Worm (Caenorhabditis elegans) whole organism, L4 larva: ENCODE data around the gene snt-6.
A peak's percentile ranks its signal among the peaks of the same experiment; 100 is the strongest.

Experiments
- F26F4.8 ChIP-seq: fragments of 200-800 bp; sonication (Bioruptor generic); conservative IDR thresholded peaks from 2 replicates; pipeline ENCODE4 v1.3.6; 2022; ENCODE audit warnings: missing genetic modification characterization, missing compliant biosample characterization
- T26A8.4 ChIP-seq: fragments of 200-800 bp; sonication (Bioruptor generic); IDR thresholded peaks from 2 replicates; pipeline ENCODE4 v1.3.6; 2022; ENCODE audit warnings: missing genetic modification characterization, missing compliant biosample characterization
- Y75B8A.6 ChIP-seq: fragments of 200-800 bp; sonication (Bioruptor generic); IDR thresholded peaks from 2 replicates; pipeline ENCODE4 v1.3.6; 2022; ENCODE audit warnings: missing genetic modification reagents, missing genetic modification characterization, missing compliant biosample characterization
- aha-1 ChIP-seq: fragments of 150-350 bp; peaks from one replicate; lab custom pipeline; 2014; ENCODE audit warnings: missing biosample characterization, missing genetic modification characterization
- aly-2 ChIP-seq: sonication (generic microtip); optimal IDR thresholded peaks from 2 replicates; lab custom pipeline; 2018; ENCODE audit warnings: missing biosample characterization, missing genetic modification characterization
- arid-1 ChIP-seq: fragments of 200-800 bp; sonication (Bioruptor generic); conservative IDR thresholded peaks from 2 replicates; pipeline ENCODE4 v1.3.6; 2022; ENCODE audit warnings: missing genetic modification reagents, missing genetic modification characterization, missing compliant biosample characterization
- ceh-32 ChIP-seq: sonication (generic microtip); optimal IDR thresholded peaks from 2 replicates; lab custom pipeline; 2016; ENCODE audit warnings: mild to moderate bottlenecking, missing genetic modification characterization, missing compliant biosample characterization; ENCODE audit not compliant: poor library complexity
- ceh-82 ChIP-seq: sonication (generic microtip); optimal IDR thresholded peaks from 2 replicates; lab custom pipeline; 2017; ENCODE audit warnings: missing biosample characterization, missing genetic modification characterization
- ctbp-1 ChIP-seq: fragments of 200-800 bp; sonication (Bioruptor generic); IDR thresholded peaks from 2 replicates; pipeline ENCODE4 v1.3.6; 2022; ENCODE audit warnings: missing genetic modification reagents, missing genetic modification characterization, missing compliant biosample characterization
- daf-16 ChIP-seq, 3 experiments: sonication (generic microtip); optimal IDR thresholded peaks; 2 replicates each; lab custom pipeline; 2016 to 2017; ENCODE audit warnings: missing genetic modification characterization in 3 of 3, missing genetic modification reagents in 3 of 3, mild to moderate bottlenecking in 2 of 3, missing compliant biosample characterization in 2 of 3, missing biosample characterization in 1 of 3, moderate library complexity in 1 of 3
- daf-19 ChIP-seq: fragments of 200-800 bp; sonication (Bioruptor generic); conservative IDR thresholded peaks from 2 replicates; pipeline ENCODE4 v1.3.6; 2022; ENCODE audit warnings: missing genetic modification characterization, missing compliant biosample characterization
- dmd-6 ChIP-seq: fragments of 200-800 bp; sonication (Bioruptor generic); IDR thresholded peaks from 2 replicates; pipeline ENCODE4 v1.3.6; 2022; ENCODE audit warnings: missing genetic modification reagents, missing genetic modification characterization, missing compliant biosample characterization
- dmd-8 ChIP-seq: fragments of 200-800 bp; sonication (Bioruptor generic); IDR thresholded peaks from 2 replicates; pipeline ENCODE4 v1.3.6; 2022; ENCODE audit warnings: missing genetic modification characterization, missing compliant biosample characterization
- dmd-9 ChIP-seq: fragments of 200-800 bp; sonication (Bioruptor generic); IDR thresholded peaks from 2 replicates; pipeline ENCODE4 v1.3.6; 2022; ENCODE audit warnings: missing genetic modification reagents, missing genetic modification characterization, missing compliant biosample characterization
- dve-1 ChIP-seq: sonication (generic microtip); optimal IDR thresholded peaks from 2 replicates; lab custom pipeline; 2017; ENCODE audit warnings: antibody characterized with exemption, mild to moderate bottlenecking, missing genetic modification characterization, missing compliant biosample characterization; ENCODE audit not compliant: insufficient read depth
- fkh-10 ChIP-seq: fragments of 150-350 bp; optimal IDR thresholded peaks from 2 replicates; lab custom pipeline; 2014; ENCODE audit warnings: missing biosample characterization, missing genetic modification reagents, missing genetic modification characterization
- hlh-11 ChIP-seq: fragments of 200-800 bp; sonication (Bioruptor generic); optimal IDR thresholded peaks from 2 replicates; lab custom pipeline; 2018; ENCODE audit warnings: mild to moderate bottlenecking, missing genetic modification characterization, missing compliant biosample characterization
- hlh-30 ChIP-seq: sonication (generic microtip); optimal IDR thresholded peaks from 2 replicates; lab custom pipeline; 2017; ENCODE audit warnings: antibody characterized with exemption, mild to moderate bottlenecking, missing genetic modification characterization, missing compliant biosample characterization; ENCODE audit not compliant: insufficient read depth
- hmg-1.1 ChIP-seq: fragments of 200-800 bp; sonication (Bioruptor generic); IDR thresholded peaks from 2 replicates; pipeline ENCODE4 v1.3.6; 2022; ENCODE audit warnings: missing genetic modification reagents, missing genetic modification characterization, missing compliant biosample characterization
- lin-29 ChIP-seq: fragments of 200-800 bp; sonication (Bioruptor generic); IDR thresholded peaks from 2 replicates; pipeline ENCODE4 v1.3.6; 2022; ENCODE audit warnings: missing genetic modification reagents, missing genetic modification characterization, missing compliant biosample characterization
- lin-39 ChIP-seq: fragments of 150-350 bp; optimal IDR thresholded peaks from 2 replicates; lab custom pipeline; 2014; ENCODE audit warnings: missing biosample characterization, missing genetic modification reagents, missing genetic modification characterization
- lsy-2 ChIP-seq, 2 experiments: fragments of 150-350 bp in 1 of 2; sonication (generic microtip) in 1 of 2; optimal IDR thresholded peaks; 2 replicates each; lab custom pipeline; 2014 to 2017; ENCODE audit warnings: missing biosample characterization in 2 of 2, missing genetic modification characterization in 2 of 2
- madf-9 ChIP-seq: fragments of 200-800 bp; sonication (Bioruptor generic); conservative IDR thresholded peaks from 2 replicates; pipeline ENCODE4 v1.3.6; 2022; ENCODE audit warnings: missing genetic modification reagents, missing genetic modification characterization, missing compliant biosample characterization
- mdl-1 ChIP-seq, 2 experiments: fragments of 150-350 bp in 1 of 2; sonication (generic microtip) in 1 of 2; optimal IDR thresholded peaks; 2 replicates each; lab custom pipeline; 2014 to 2017; ENCODE audit warnings: missing biosample characterization in 2 of 2, missing genetic modification characterization in 2 of 2
- mdt-29 ChIP-seq: fragments of 200-800 bp; sonication (Bioruptor generic); IDR thresholded peaks from 2 replicates; pipeline ENCODE4 v1.3.6; 2022; ENCODE audit warnings: missing genetic modification reagents, missing genetic modification characterization, missing compliant biosample characterization
- mep-1 ChIP-seq: fragments of 150-350 bp; sonication (generic microtip); optimal IDR thresholded peaks from 3 replicates; lab custom pipeline; 2014; ENCODE audit warnings: missing biosample characterization, missing genetic modification characterization
- nhr-11 ChIP-seq: fragments of 150-350 bp; optimal IDR thresholded peaks from 2 replicates; lab custom pipeline; 2014; ENCODE audit warnings: missing biosample characterization, missing genetic modification characterization
- nhr-237 ChIP-seq: sonication (generic microtip); optimal IDR thresholded peaks from 2 replicates; lab custom pipeline; 2017; ENCODE audit warnings: missing biosample characterization, missing genetic modification characterization
- nhr-25 ChIP-seq: sonication (generic microtip); optimal IDR thresholded peaks from 2 replicates; lab custom pipeline; 2017; ENCODE audit warnings: missing genetic modification characterization, mild to moderate bottlenecking, missing compliant biosample characterization, antibody characterized with exemption, moderate library complexity, borderline replicate concordance; ENCODE audit not compliant: insufficient read depth
- nhr-28 ChIP-seq: fragments of 150-350 bp; optimal IDR thresholded peaks from 2 replicates; lab custom pipeline; 2014; ENCODE audit warnings: missing biosample characterization, missing genetic modification characterization
- nhr-41 ChIP-seq: fragments of 200-800 bp; sonication (Bioruptor generic); IDR thresholded peaks from 2 replicates; pipeline ENCODE4 v1.3.6; 2022; ENCODE audit warnings: missing genetic modification reagents, missing genetic modification characterization, missing compliant biosample characterization
- nhr-76 ChIP-seq: fragments of 150-350 bp; optimal IDR thresholded peaks from 2 replicates; lab custom pipeline; 2014; ENCODE audit warnings: missing biosample characterization, missing genetic modification characterization
- php-3 ChIP-seq: fragments of 200-800 bp; sonication (Bioruptor generic); IDR thresholded peaks from 2 replicates; pipeline ENCODE4 v1.3.6; 2022; ENCODE audit warnings: missing genetic modification reagents, missing genetic modification characterization, missing compliant biosample characterization
- pqm-1 ChIP-seq: sonication (generic microtip); optimal IDR thresholded peaks from 2 replicates; lab custom pipeline; 2017; ENCODE audit warnings: missing biosample characterization, missing genetic modification characterization
- rbr-2 ChIP-seq: sonication (generic microtip); optimal IDR thresholded peaks from 2 replicates; lab custom pipeline; 2016; ENCODE audit warnings: missing genotype, missing genetic modification characterization, missing compliant biosample characterization
- skn-1 ChIP-seq: fragments of 150-350 bp; optimal IDR thresholded peaks from 2 replicates; lab custom pipeline; 2014; ENCODE audit warnings: missing biosample characterization, missing genetic modification characterization
- snpc-1.2 ChIP-seq: fragments of 200-800 bp; sonication (Bioruptor generic); IDR thresholded peaks from 2 replicates; pipeline ENCODE4 v1.3.6; 2022; ENCODE audit warnings: missing genetic modification reagents, missing genetic modification characterization, missing compliant biosample characterization
- tra-1 ChIP-seq: fragments of 200-800 bp; sonication (Bioruptor generic); IDR thresholded peaks from 2 replicates; pipeline ENCODE4 v1.3.6; 2022; ENCODE audit warnings: missing genetic modification reagents, missing genetic modification characterization, missing compliant biosample characterization
- unc-62 ChIP-seq, 3 experiments: fragments of 150-350 bp in 1 of 3; sonication (generic microtip); optimal IDR thresholded peaks in 2 of 3; peaks in 1 of 3; 1 replicate in 1 of 3; 2 replicates in 2 of 3; lab custom pipeline; 2014 to 2017; ENCODE audit warnings: missing biosample characterization in 3 of 3, missing genetic modification characterization in 3 of 3, missing genetic modification reagents in 3 of 3, missing genotype in 1 of 3
- vab-7 ChIP-seq: fragments of 200-800 bp; sonication (Bioruptor generic); IDR thresholded peaks from 2 replicates; pipeline ENCODE4 v1.3.6; 2022; ENCODE audit warnings: missing genetic modification reagents, missing genetic modification characterization, missing compliant biosample characterization
- zag-1 ChIP-seq: fragments of 150-350 bp; optimal IDR thresholded peaks from 2 replicates; lab custom pipeline; 2014; ENCODE audit warnings: missing biosample characterization, missing genetic modification characterization
- zip-2 ChIP-seq: fragments of 150-350 bp; optimal IDR thresholded peaks from 2 replicates; lab custom pipeline; 2014; ENCODE audit warnings: missing biosample characterization, missing genetic modification characterization

Gene snt-6

DNA sequence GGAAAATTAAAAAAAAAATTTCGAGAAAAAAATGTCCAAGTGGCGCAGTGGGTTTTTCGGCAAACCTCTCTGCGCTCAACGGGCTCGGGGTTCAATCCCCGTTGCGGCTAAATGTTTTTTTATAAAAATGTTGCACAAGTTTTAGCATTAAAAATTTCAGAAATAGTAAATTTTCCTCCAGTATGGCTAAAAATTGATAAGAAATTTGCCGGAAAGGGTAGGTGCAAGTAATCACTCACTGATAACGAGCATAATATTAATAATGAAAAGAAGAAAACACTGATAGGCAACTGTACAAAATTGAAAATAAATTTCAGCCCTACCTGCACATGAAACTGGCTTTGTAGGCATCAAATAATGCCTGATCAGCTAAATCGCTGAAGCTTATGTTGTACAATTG lies 14.4 kb upstream of the snt-6 start:
- TF ChIP-seq pqm-1 (tag; lab: Kevin White, UChicago) (peak; percentile 66), dmd-9 (GFP tag; lab: Robert Waterston, UW) (no peak), hlh-11 (tag; lab: Kevin White, UChicago) (no peak), dmd-6 (GFP tag; lab: Robert Waterston, UW) (peak; percentile 28; the same call in 1 of the 2 replicates), aly-2 (tag; lab: Kevin White, UChicago) (no peak), nhr-28 (tag; lab: Kevin White, UChicago) (peak; percentile 42), lin-39 (tag; lab: Kevin White, UChicago) (no peak), nhr-11 (tag; lab: Kevin White, UChicago) (no peak)
- TF ChIP-seq, all 104 proteins: peak for 3

DNA sequence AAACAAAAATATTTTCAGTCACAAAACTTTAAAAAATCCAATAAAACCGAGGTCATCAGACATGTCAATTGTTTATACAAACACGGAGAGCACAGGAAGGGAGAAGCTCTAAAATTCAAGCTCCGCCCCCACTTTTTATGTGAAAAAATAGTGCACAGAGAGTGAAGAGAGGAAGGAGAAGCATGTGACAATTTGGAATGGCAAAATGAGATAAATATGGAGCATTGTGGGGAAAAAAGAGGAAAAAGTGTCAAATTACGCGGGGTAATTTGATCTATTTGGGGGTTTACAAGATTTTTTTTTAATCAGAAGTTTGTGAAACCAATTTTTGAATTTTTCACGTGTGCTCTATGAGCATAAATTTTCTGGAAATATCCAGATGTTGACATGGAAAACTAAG lies 12.9 kb upstream of the snt-6 start:
- TF ChIP-seq lsy-2 (tag; optimal IDR thresholded peaks at IDR 0.05; lab: Kevin White, UChicago) (peak in 1 of 2 experiments; percentile 40), php-3 (GFP tag; lab: Robert Waterston, UW) (peak; percentile 72), ctbp-1 (0 out of 2 replicates have a peak, but pooled peaks have one; percentile 53), hlh-11 (tag; lab: Kevin White, UChicago) (peak; percentile 37), lin-29 (GFP tag; lab: Robert Waterston, UW) (no peak), dmd-8 (GFP tag; lab: Robert Waterston, UW) (no peak), mep-1 (tag; lab: Kevin White, UChicago) (peak; percentile 9), mdt-29 (GFP tag; lab: Robert Waterston, UW) (no peak), zag-1 (no peak), daf-16 (GFP tag; optimal IDR thresholded peaks at IDR 0.05; lab: Kevin White, UChicago) (no peak), daf-16 (tag; optimal IDR thresholded peaks at IDR 0.05; lab: Kevin White, UChicago) (peak; percentile 57), T26A8.4 (GFP tag; lab: Robert Waterston, UW) (no peak), lin-39 (tag; lab: Kevin White, UChicago) (no peak), Y75B8A.6 (GFP tag; lab: Robert Waterston, UW) (no peak), dve-1 (tag; lab: Kevin White, UChicago) (peak; percentile 44), nhr-25 (tag; lab: Kevin White, UChicago) (no peak), dmd-6 (GFP tag; lab: Robert Waterston, UW) (peak; percentile 29; the same call in 1 of the 2 replicates), skn-1 (tag; lab: Kevin White, UChicago) (no peak), aha-1 (tag; lab: Kevin White, UChicago) (peak; percentile 31), mdl-1 (tag; optimal IDR thresholded peaks at IDR 0.05; lab: Kevin White, UChicago) (peak in 1 of 2 experiments; percentile 21), hlh-30 (peak; percentile 50)

DNA sequence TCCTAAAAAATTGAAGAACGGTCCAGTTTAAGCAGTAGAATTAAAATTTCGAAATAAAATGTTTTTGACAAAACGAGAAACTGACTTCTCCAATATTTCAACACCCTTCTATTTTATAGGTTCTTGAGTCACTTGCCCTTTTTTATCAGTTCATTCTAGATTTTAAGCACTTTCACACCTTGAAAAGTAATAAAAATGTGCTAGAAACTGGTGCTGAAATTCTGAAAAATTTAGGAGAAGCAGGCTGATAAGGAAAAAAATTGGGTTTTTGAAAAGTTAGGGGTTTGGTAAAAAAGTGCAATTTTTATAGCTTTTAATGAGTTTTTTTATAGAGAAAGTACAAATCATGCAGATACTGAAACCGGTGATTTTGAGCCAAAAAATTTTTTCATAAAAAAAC lies 10.3 kb upstream of the snt-6 start:
- TF ChIP-seq nhr-76 (tag; lab: Kevin White, UChicago) (no peak), daf-19 (GFP tag; lab: Robert Waterston, UW) (no peak), madf-9 (no peak), php-3 (GFP tag; lab: Robert Waterston, UW) (peak; percentile 76), lin-39 (tag; lab: Kevin White, UChicago) (no peak), zip-2 (no peak), T26A8.4 (GFP tag; lab: Robert Waterston, UW) (no peak), pqm-1 (tag; lab: Kevin White, UChicago) (peak; percentile 52), dmd-6 (GFP tag; lab: Robert Waterston, UW) (no peak), nhr-237 (tag; lab: Kevin White, UChicago) (no peak), F26F4.8 (GFP tag; lab: Robert Waterston, UW) (no peak), mdl-1 (tag; optimal IDR thresholded peaks at IDR 0.05; lab: Kevin White, UChicago) (no peak)
- TF ChIP-seq, all 104 proteins: peak for 2

DNA sequence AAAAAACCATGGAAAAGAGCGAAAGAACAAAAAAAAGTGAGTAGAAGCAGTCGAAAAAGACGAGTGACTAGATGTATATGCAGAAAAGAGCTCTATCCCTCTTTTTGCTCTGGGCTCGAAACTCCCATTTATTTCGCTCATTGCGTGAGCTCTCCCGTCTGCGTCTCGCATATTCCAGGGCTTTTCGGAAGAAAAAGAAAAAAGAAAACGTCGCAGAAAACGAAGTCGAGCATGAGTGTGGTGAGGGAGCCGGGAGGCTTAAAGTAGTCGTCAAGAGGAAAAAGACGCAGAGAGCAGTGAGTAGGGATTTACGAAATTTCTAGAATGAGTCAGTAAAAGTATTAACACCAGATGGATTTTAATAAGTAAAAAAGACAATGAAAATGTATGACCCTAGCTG lies 9.8 kb upstream of the snt-6 start:
- TF ChIP-seq nhr-28 (tag; lab: Kevin White, UChicago), result no peak
- no peak for TF ChIP-seq ceh-32 (tag; lab: Kevin White, UChicago)
- TF ChIP-seq aha-1 (tag; lab: Kevin White, UChicago), result peak; percentile 94
- TF ChIP-seq ctbp-1, result peak; percentile 56; the same call in 1 of the 2 replicates
- no peak for TF ChIP-seq vab-7 (GFP tag; lab: Robert Waterston, UW)
- no peak for TF ChIP-seq arid-1
- no peak for TF ChIP-seq nhr-41 (GFP tag; lab: Robert Waterston, UW)
- TF ChIP-seq fkh-10, result peak; percentile 67
- peak; percentile 18 for TF ChIP-seq hlh-30
- peak; percentile 42 to 45 for TF ChIP-seq lsy-2 (tag; optimal IDR thresholded peaks at IDR 0.05; lab: Kevin White, UChicago)
- 0 out of 2 replicates have a peak, but pooled peaks have one; percentile 26 for TF ChIP-seq tra-1
- TF ChIP-seq nhr-11 (tag; lab: Kevin White, UChicago), result peak; percentile 30
- TF ChIP-seq hmg-1.1, result peak; percentile 64
- no peak for TF ChIP-seq aly-2 (tag; lab: Kevin White, UChicago)
- no peak for TF ChIP-seq ceh-82 (tag; lab: Kevin White, UChicago)
- no peak for TF ChIP-seq php-3 (GFP tag; lab: Robert Waterston, UW)
- no peak for TF ChIP-seq snpc-1.2 (GFP tag; lab: Robert Waterston, UW)
- TF ChIP-seq unc-62 (GFP tag; optimal IDR thresholded peaks at IDR 0.05 in 1 of 2; lab: Kevin White, UChicago), result peak in 1 of 2 experiments; percentile 73
- TF ChIP-seq unc-62 (tag; optimal IDR thresholded peaks at IDR 0.05; lab: Kevin White, UChicago), result no peak
- TF ChIP-seq rbr-2 (tag; lab: Kevin White, UChicago), result peak; percentile 57
